Fruit fly (Drosophila melanogaster): ENCODE data around the gene Shmt.
A peak's percentile ranks its signal among the peaks of the same experiment; 100 is the strongest.

Gene Shmt

DNA sequence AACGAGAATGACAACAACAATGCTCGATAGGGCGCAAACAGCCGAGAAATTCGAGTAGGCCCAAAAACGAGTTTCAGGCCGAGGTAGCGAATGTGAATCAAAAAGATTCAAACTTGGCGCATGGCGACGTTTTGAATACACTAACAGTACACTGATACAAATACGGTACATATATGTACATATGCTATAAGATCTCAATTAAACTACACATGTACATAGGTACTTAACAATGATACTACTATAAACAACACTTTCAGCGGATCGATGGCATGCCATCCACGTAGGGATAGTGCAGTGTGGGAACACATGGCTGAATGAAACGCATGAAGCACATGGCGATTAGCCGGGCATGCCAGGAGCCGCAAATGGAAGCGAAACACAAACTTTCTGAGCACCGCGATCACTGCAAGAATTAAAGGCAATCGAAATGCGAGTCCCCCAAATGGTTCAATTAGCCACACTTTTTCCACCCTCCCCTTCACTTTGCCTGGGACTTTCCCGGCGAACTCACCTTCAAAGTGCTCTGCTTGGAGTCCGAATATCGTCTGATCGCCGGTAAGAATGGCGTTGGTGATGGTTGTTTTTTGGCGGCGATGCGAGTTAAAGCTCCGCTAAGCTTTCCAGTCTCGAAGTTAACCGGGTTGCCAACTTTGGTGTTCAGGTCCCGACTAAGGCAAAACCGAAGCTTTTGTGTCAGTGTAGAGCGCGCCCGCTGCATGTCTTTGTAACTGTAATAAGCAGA lies 674 bp downstream of the Shmt start:
- TF ChIP-seq CG8478 (optimal IDR thresholded peaks at IDR 0.05) (no peak), Dll (optimal IDR thresholded peaks at IDR 0.05) (no peak), pan (optimal IDR thresholded peaks at IDR 0.05) (no peak), usp (GFP tag; optimal IDR thresholded peaks at IDR 0.05) (no peak)

DNA sequence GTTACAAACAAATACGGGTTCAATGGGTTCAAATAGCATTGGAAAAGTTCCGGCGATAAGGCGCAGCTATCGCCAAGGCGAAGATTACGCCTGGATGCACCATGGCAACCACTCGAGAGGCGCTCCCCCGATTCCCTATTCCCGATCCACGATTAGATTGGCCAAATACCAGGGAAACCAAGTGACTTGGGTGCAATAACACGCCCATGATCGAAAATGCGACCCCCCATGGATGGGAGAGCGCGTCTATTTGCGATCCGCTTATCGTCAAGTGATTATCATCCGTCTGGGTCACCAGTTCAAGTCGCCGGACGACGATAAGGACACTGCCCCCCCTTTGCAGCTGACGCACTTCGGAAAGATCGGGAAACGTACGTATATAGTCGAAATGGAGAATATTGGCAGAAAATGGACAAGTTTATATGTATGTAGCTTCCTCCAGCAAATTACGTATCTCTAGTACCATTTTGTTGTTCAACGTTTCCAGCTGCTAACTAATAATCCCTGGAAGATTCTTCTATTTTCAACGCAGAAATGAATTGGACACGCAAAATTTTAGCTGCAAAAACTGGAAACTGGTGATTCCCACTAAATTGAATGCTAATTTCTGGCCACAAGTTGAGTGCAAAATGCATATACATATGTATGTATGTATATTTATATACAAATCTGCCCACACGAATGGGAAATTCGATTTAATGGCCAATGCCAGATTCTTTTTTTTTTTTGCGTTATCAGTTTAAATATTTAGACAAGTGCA lies 1.4 kb downstream of the Shmt start:
- TF ChIP-seq EcR (GFP tag; optimal IDR thresholded peaks at IDR 0.05) (no peak), usp (GFP tag; optimal IDR thresholded peaks at IDR 0.05) (no peak), psq (optimal IDR thresholded peaks at IDR 0.05) (no peak), pan (optimal IDR thresholded peaks at IDR 0.05) (no peak), Dll (optimal IDR thresholded peaks at IDR 0.05) (no peak), CG8478 (optimal IDR thresholded peaks at IDR 0.05) (no peak)

DNA sequence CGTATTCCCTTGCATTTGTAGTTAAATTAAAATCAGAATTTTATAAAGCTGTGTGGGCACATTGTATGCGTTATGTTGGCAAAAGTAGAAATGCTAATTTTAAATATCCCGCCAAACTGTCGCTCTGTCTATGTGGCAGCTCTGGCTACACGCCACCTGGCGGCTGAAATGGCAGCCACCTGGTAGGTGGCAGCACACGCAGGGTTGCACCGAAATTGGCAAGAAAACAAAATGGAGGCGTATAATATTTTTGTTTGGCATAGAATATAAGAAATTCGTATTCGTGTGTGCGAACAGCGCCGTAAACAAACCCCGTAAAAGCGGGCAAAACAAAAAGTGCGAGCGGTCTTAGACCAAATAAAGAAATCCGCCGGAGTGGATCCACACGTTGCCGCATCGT lies 8.7 kb downstream of the Shmt start, which contains the start of gene CG12236:
Gene CG12236, plus strand, starts transcription at position 220 of the 400 bp plus-strand sequence.
- TF ChIP-seq psq (optimal IDR thresholded peaks at IDR 0.05) (no peak), usp (GFP tag; optimal IDR thresholded peaks at IDR 0.05) (no peak), CG8478 (optimal IDR thresholded peaks at IDR 0.05) (no peak), EcR (GFP tag; optimal IDR thresholded peaks at IDR 0.05) (no peak), pan (optimal IDR thresholded peaks at IDR 0.05) (no peak), Dll (optimal IDR thresholded peaks at IDR 0.05) (no peak)

DNA sequence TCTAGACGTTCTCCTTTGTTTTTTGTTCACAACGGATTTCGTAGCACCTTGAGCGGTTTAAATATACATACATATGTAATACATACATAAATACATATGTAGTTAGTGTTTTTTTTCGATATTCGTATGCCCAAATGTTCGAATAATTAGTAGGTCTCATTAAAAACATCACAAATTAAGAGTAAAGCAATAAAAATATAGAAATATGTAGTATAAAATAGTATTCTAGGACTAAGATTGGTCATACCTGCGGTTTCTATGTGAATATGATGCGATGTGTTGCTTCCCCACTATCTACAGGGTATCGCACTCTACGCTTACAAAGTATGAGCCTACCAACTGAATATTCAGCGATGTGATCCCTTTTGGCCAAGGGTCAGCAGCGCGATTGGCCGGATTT lies 11.2 kb downstream of the Shmt start, which contains the start of gene CG4020:
Gene CG4020, plus strand, starts transcription at position 301 of the 400 bp plus-strand sequence.
- no peak for TF ChIP-seq usp (GFP tag; optimal IDR thresholded peaks at IDR 0.05)
- TF ChIP-seq psq (optimal IDR thresholded peaks at IDR 0.05) = no peak
- no peak for TF ChIP-seq Dll (optimal IDR thresholded peaks at IDR 0.05)

DNA sequence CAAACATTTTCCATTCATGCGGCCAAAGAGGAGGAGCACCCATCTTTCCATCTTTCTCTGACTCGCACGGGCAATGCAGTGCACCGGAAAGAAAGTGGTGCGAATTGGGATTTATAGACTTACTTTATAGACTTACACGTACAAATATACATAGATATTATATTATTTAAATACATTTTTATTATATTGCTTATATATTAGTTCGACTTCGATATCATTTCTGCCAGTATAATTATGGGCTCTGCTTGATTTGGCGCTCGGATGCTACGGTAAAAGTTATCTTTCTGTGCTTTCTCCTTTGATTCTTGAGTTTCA lies 11.6 kb downstream of the Shmt start:
- TF ChIP-seq psq (optimal IDR thresholded peaks at IDR 0.05) (no peak), Dll (optimal IDR thresholded peaks at IDR 0.05) (no peak), usp (GFP tag; optimal IDR thresholded peaks at IDR 0.05) (no peak), EcR (GFP tag; optimal IDR thresholded peaks at IDR 0.05) (no peak), CG8478 (optimal IDR thresholded peaks at IDR 0.05) (no peak), pan (optimal IDR thresholded peaks at IDR 0.05) (no peak)

DNA sequence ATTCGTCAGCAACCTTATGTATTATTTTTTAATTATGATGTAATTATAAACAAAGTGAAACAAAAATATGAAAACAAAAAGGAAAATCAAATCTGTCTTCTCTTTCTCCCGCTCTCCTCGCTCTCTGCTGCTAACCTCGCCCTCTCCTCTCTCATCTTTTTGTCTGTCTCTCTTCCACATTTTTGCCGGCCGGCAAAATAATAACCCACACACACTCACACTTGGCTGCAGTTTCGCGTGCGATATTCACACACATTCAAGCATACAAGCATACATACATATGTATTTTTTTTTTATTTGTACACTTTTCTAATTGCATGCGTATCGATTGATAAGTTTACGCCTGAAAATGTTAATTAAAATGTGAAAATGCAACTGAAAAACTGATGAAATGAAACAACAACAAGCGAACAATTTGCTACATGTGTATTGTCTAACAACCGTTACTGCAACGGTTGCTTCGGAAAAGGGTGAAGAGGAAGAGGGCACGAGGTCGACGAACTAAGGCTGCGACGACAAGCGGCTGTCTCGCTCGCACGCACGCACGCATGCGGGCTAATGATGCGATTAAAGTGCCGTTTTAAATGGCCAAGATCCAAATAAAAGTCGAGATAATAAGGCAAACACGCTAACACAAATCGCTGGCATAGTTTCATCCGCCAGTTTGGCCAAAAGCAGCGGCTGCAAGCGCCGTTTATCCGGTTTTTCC lies 12.1 kb downstream of the Shmt start:
- TF ChIP-seq usp (GFP tag; optimal IDR thresholded peaks at IDR 0.05) (no peak), EcR (GFP tag; optimal IDR thresholded peaks at IDR 0.05) (peak in 1 of 2 experiments; percentile 94)

DNA sequence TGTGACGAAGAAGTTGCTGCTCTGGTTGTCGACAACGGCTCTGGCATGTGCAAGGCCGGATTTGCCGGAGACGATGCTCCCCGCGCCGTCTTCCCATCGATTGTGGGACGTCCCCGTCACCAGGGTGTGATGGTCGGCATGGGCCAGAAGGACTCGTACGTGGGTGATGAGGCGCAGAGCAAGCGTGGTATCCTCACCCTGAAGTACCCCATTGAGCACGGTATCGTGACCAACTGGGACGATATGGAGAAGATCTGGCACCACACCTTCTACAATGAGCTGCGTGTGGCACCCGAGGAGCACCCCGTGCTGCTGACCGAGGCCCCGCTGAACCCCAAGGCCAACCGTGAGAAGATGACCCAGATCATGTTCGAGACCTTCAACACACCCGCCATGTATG lies 13.9 kb downstream of the Shmt start:
- TF ChIP-seq pan (optimal IDR thresholded peaks at IDR 0.05) (no peak), usp (GFP tag; optimal IDR thresholded peaks at IDR 0.05) (no peak), EcR (GFP tag; optimal IDR thresholded peaks at IDR 0.05) (no peak), psq (optimal IDR thresholded peaks at IDR 0.05) (no peak), CG8478 (optimal IDR thresholded peaks at IDR 0.05) (no peak), Dll (optimal IDR thresholded peaks at IDR 0.05) (no peak)

DNA sequence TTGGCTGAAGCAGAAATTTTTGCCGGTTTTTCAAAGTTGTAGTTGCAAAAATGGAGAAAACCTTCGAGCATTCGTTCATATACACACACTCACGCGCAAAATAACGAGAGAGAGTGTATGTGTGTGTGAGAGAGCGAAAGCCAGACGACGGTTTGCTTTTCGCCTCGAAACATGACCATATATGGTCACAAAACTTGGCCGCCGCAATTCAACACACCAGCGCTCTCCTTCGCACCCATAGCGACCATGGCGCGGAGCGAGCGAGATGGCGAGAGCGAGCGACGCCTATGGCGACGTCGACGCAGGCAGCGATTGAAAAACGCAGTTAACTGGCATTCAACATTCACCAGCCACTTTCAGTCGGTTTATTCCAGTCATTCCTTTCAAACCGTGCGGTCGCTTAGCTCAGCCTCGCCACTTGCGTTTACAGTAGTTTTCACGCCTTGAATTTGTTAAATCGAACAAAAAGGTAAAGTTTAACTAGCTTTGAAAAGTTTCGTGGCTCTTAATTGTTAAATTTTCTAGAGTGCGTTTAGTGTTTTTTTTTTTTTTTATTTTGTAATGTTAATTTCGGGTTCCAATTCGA lies 14.9 kb downstream of the Shmt start:
- peak; percentile 81 for TF ChIP-seq Dll (optimal IDR thresholded peaks at IDR 0.05)
- peak; percentile 68 for TF ChIP-seq CG8478 (optimal IDR thresholded peaks at IDR 0.05)
- no peak for TF ChIP-seq psq (optimal IDR thresholded peaks at IDR 0.05)

DNA sequence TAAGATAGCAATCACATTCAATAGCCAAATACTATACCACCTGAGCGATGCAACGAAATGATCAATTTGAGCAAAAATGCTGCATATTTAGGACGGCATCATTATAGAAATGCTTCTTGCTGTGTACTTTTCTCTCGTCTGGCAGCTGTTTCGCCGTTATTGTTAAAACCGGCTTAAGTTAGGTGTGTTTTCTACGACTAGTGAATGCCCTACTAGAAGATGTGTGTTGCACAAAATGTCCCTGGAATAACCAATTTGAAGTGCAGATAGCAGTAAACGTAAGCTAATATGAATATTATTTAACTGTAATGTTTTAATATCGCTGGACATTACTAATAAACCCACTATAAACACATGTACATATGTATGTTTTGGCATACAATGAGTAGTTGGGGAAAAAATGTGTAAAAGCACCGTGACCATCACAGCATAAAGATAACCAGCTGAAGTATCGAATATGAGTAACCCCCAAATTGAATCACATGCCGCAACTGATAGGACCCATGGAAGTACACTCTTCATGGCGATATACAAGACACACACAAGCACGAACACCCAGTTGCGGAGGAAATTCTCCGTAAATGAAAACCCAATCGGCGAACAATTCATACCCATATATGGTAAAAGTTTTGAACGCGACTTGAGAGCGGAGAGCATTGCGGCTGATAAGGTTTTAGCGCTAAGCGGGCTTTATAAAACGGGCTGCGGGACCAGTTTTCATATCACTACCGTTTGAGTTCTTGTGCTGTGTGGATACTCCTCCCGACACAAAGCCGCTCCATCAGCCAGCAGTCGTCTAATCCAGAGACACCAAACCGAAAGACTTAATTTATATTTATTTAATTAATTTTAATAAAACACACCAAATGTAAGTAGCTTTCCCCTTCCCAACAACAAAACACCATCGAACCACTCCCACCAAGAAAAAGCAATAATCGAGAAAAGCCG lies 16.2 kb downstream of the Shmt start, which contains the start of gene Act5C:
Gene Act5C, plus strand, starts transcription at position 716 of the 948 bp plus-strand sequence.
- TF ChIP-seq psq (optimal IDR thresholded peaks at IDR 0.05) = no peak
- no peak for TF ChIP-seq usp (GFP tag; optimal IDR thresholded peaks at IDR 0.05)
- no peak for TF ChIP-seq pan (optimal IDR thresholded peaks at IDR 0.05)
- no peak for TF ChIP-seq CG8478 (optimal IDR thresholded peaks at IDR 0.05)
- no peak for TF ChIP-seq Dll (optimal IDR thresholded peaks at IDR 0.05)
- TF ChIP-seq EcR (GFP tag; optimal IDR thresholded peaks at IDR 0.05) = no peak

DNA sequence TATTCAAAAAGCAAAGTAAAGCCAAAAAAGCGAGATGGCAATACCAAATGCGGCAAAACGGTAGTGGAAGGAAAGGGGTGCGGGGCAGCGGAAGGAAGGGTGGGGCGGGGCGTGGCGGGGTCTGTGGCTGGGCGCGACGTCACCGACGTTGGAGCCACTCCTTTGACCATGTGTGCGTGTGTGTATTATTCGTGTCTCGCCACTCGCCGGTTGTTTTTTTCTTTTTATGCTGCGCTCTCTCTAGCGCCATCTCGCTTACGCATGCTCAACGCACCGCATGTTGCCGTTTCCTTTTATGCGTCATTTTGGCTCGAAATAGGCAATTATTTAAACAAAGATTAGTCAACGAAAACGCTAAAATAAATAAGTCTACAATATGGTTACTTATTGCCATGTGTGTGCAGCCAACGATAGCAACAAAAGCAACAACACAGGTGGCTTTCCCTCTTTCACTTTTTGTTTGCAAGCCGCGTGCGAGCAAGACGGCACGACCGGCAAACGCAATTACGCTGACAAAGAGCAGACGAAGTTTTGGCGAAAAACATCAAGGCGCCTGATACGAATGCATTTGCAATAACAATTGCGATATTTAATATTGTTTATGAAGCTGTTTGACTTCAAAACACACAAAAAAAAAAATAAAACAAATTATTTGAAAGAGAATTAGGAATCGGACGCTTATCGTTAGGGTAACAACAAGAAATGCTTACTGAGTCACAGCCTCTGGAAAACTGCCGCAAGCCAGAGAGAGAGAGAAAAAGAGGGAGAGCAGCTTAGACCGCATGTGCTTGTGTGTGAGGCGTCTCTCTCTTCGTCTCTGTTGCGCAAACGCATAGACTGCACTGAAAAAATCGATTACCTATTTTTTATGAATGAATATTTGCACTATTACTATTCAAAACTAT lies 17.1 kb downstream of the Shmt start:
- TF ChIP-seq Dll (optimal IDR thresholded peaks at IDR 0.05) (peak; percentile 38), pan (optimal IDR thresholded peaks at IDR 0.05) (no peak), psq (optimal IDR thresholded peaks at IDR 0.05) (no peak), usp (GFP tag; optimal IDR thresholded peaks at IDR 0.05) (no peak), CG8478 (optimal IDR thresholded peaks at IDR 0.05) (peak; percentile 12), EcR (GFP tag; optimal IDR thresholded peaks at IDR 0.05) (no peak)
